Fruit fly (Drosophila melanogaster) whole organism, pupa: ENCODE data around the gene Ir94b.

Experiments used
- CG15710 ChIP-seq: fragments of 200-800 bp; sonication (Bioruptor generic); optimal IDR thresholded peaks from 2 replicates; lab custom pipeline; 2018; ENCODE audit warnings: missing biosample characterization, mild to moderate bottlenecking, missing genetic modification characterization, moderate library complexity
- CG4496 ChIP-seq: fragments of 200-800 bp; sonication (Bioruptor generic); IDR thresholded peaks from 3 replicates; pipeline ENCODE4 v1.3.6; 2022; ENCODE audit warnings: missing biosample characterization, missing genetic modification characterization
- CG8159 ChIP-seq: fragments of 200-800 bp; sonication (Bioruptor generic); optimal IDR thresholded peaks from 3 replicates; lab custom pipeline; 2018; ENCODE audit warnings: missing biosample characterization, mild to moderate bottlenecking, missing genetic modification characterization, moderate library complexity
- CG9948 ChIP-seq: fragments of 200-800 bp; sonication (Bioruptor generic); optimal IDR thresholded peaks from 2 replicates; lab custom pipeline; 2018; ENCODE audit warnings: missing biosample characterization, mild to moderate bottlenecking, missing genetic modification characterization, moderate library complexity
- EcR ChIP-seq: fragments of 200-800 bp; sonication (Bioruptor generic); optimal IDR thresholded peaks from 3 replicates; lab custom pipeline; 2019; ENCODE audit warnings: missing biosample characterization, missing genetic modification characterization, mild to moderate bottlenecking, moderate library complexity, missing genetic modification reagents
- Pif1B ChIP-seq: fragments of 200-800 bp; sonication (Bioruptor generic); optimal IDR thresholded peaks from 3 replicates; lab custom pipeline; 2016; ENCODE audit warnings: missing biosample characterization, missing genetic modification characterization

- TF ChIP-seq CG9948 (tag; lab: Kevin White, UChicago) = no peak
- TF ChIP-seq Pif1B (GFP tag; lab: Kevin White, UChicago) = no peak
- TF ChIP-seq CG15710 (tag; lab: Kevin White, UChicago) = no peak
- no peak for TF ChIP-seq CG4496 (GFP tag; lab: Robert Waterston, UW)
- no peak for TF ChIP-seq CG8159 (tag; lab: Kevin White, UChicago)
- no peak for TF ChIP-seq EcR (GFP tag; lab: Kevin White, UChicago)
Observed at dm6 chr3R:22103114-22103513, 13.9 kb downstream of the Ir94b start, which contains the start of gene CG13407.
